Worm (Caenorhabditis elegans) whole organism, midembryonic: ENCODE data around the gene gst-3.
A peak's percentile ranks its signal among the peaks of the same experiment; 100 is the strongest.

Experiments
- T22C8.4 ChIP-seq: fragments of 200-800 bp; sonication (Bioruptor generic); IDR thresholded peaks from 2 replicates; pipeline ENCODE4 v1.3.6; 2022; ENCODE audit warnings: missing genetic modification characterization, missing compliant biosample characterization
- cog-1 ChIP-seq: sonication (generic microtip); optimal IDR thresholded peaks from 2 replicates; lab custom pipeline; 2016; ENCODE audit warnings: missing genetic modification characterization, missing compliant biosample characterization
- flt-1 ChIP-seq: fragments of 200-800 bp; sonication (Bioruptor generic); IDR thresholded peaks from 2 replicates; pipeline ENCODE4 v1.3.6; 2022; ENCODE audit warnings: missing genetic modification characterization, missing compliant biosample characterization
- klf-2 ChIP-seq: fragments of 200-800 bp; sonication (Bioruptor generic); conservative IDR thresholded peaks from 2 replicates; pipeline ENCODE4 v1.3.6; 2022; ENCODE audit warnings: missing genetic modification reagents, missing genetic modification characterization, missing compliant biosample characterization
- med-1 ChIP-seq: sonication (generic microtip); optimal IDR thresholded peaks from 2 replicates; lab custom pipeline; 2017; ENCODE audit warnings: missing genetic modification characterization, mild to moderate bottlenecking, missing compliant biosample characterization, antibody characterized with exemption, missing genetic modification reagents; ENCODE audit not compliant: insufficient read depth
- ref-1 ChIP-seq: fragments of 200-800 bp; sonication (Bioruptor generic); conservative IDR thresholded peaks from 2 replicates; pipeline ENCODE4 v1.3.6; 2022; ENCODE audit warnings: missing genetic modification reagents, missing genetic modification characterization, missing compliant biosample characterization
- tab-1 ChIP-seq: fragments of 200-800 bp; sonication (Bioruptor generic); IDR thresholded peaks from 2 replicates; pipeline ENCODE4 v1.3.6; 2022; ENCODE audit warnings: missing genetic modification characterization, missing compliant biosample characterization
- ztf-23 ChIP-seq: fragments of 200-800 bp; sonication (Bioruptor generic); IDR thresholded peaks from 2 replicates; pipeline ENCODE4 v1.3.6; 2022; ENCODE audit warnings: missing genetic modification reagents, missing genetic modification characterization, missing compliant biosample characterization
- ztf-29 ChIP-seq: fragments of 200-800 bp; sonication (Bioruptor generic); IDR thresholded peaks from 2 replicates; pipeline ENCODE4 v1.3.6; 2022; ENCODE audit warnings: missing genetic modification reagents, missing genetic modification characterization, missing compliant biosample characterization

Gene gst-3

ce11 chrIV:10144487-10144886 lies 4.4 kb upstream of the gst-3 start:
- TF ChIP-seq ztf-29 (GFP tag; lab: Robert Waterston, UW), result no peak
- TF ChIP-seq flt-1 (GFP tag; lab: Robert Waterston, UW), result no peak
- TF ChIP-seq klf-2 (GFP tag; lab: Robert Waterston, UW), result no peak
- TF ChIP-seq cog-1 (tag; lab: Kevin White, UChicago), result no peak
- no peak for TF ChIP-seq T22C8.4 (GFP tag; lab: Robert Waterston, UW)
- no peak for TF ChIP-seq med-1 (GFP tag; lab: Kevin White, UChicago)
- TF ChIP-seq ztf-23 (GFP tag; lab: Robert Waterston, UW), result no peak
- no peak for TF ChIP-seq ref-1 (GFP tag; lab: Robert Waterston, UW)
- TF ChIP-seq tab-1, result no peak

ce11 chrIV:10143640-10144039 lies 3.6 kb upstream of the gst-3 start, which contains the start of gene msp-38:
Gene msp-38 (minus strand): TSS chrIV:10143740.
- TF ChIP-seq cog-1 (tag; lab: Kevin White, UChicago), result no peak

DNA sequence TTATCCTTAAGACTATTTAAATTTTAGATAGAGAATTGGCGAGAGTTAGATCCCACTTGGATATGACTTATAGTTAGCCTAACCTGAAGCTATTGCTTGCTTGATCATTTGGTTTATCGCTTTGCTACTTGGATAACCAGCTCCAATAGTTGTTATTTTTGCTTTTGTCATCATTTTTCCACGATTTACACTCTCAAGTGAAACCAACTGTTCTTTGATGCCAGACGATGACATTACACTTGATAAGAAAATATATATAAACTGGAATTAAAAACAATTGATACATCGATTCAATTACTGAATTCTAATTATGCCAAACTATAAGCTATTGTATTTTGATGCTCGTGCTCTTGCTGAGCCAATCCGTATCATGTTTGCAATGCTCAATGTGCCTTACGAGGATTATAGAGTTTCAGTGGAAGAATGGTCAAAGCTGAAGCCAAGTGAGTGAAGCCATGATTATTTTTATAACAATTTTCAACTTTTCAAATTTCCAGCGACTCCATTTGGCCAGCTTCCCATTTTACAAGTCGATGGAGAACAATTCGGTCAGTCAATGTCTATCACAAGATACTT lies 2.0 kb upstream of the gst-3 start, which contains the start of the genes gst-2, gst-4 and dhs-12:
Gene gst-2 (minus strand): TSS at position 132 of the 576 bp plus-strand sequence.
Gene gst-4 (plus strand): TSS at position 296 of the 576 bp plus-strand sequence.
Gene dhs-12 (plus strand): TSS at position 526 of the 576 bp plus-strand sequence.
- no peak for TF ChIP-seq tab-1

ce11 chrIV:10137804-10138203 lies 2.2 kb downstream of the gst-3 start, which contains the start of gene K08F4.12:
Gene K08F4.12 (plus strand): TSS chrIV:10138104.
- TF ChIP-seq cog-1 (tag; lab: Kevin White, UChicago) (no peak), klf-2 (GFP tag; lab: Robert Waterston, UW) (no peak), ztf-23 (GFP tag; lab: Robert Waterston, UW) (no peak), ztf-29 (GFP tag; lab: Robert Waterston, UW) (no peak), med-1 (GFP tag; lab: Kevin White, UChicago) (no peak), ref-1 (GFP tag; lab: Robert Waterston, UW) (no peak), tab-1 (no peak), flt-1 (GFP tag; lab: Robert Waterston, UW) (no peak)

DNA sequence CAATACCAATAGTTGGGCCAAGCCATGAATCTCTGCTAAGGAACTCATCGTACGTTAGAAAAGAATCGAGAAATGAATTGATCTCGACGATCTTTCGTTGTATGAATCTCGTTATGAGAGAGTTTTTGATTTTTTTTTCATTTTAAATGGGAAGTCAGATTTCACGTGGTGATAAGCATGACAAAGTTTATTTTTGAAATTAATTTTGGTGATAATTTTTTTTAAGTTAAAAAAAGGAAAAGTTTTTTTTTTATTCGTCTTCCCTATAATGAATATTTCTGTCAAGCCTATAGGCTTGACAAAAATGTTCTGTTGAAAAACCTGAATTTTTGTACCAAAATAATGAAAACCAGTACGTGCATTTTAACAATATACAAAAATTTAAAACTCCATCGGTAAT lies 4.2 kb downstream of the gst-3 start, which contains the start of gene K08F4.5:
Gene K08F4.5 (minus strand): TSS at position 101 of the 400 bp plus-strand sequence.
- TF ChIP-seq tab-1, result no peak
- no peak for TF ChIP-seq cog-1 (tag; lab: Kevin White, UChicago)
- TF ChIP-seq med-1 (GFP tag; lab: Kevin White, UChicago), result no peak
- no peak for TF ChIP-seq ztf-29 (GFP tag; lab: Robert Waterston, UW)
- no peak for TF ChIP-seq T22C8.4 (GFP tag; lab: Robert Waterston, UW)
- no peak for TF ChIP-seq ref-1 (GFP tag; lab: Robert Waterston, UW)
- no peak for TF ChIP-seq flt-1 (GFP tag; lab: Robert Waterston, UW)
- no peak for TF ChIP-seq klf-2 (GFP tag; lab: Robert Waterston, UW)
- no peak for TF ChIP-seq ztf-23 (GFP tag; lab: Robert Waterston, UW)

DNA sequence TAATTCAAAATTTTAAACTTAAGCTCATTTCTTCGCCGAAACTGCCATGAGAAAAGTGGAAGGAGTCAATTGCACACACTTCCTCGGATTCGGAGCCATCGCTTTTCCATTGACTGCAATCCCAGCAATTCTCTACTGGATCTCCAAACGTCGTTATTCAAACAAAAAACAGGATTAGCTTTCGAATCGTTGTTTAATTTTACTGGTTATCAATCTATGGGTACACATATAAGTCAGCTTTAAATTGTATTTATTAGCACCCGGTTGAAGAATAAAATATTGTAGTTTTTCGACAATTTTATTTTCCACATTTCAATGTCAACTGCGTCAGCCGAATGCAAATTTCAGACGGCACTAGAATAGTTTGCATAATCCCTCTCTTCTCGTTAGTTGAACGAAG lies 10.1 kb downstream of the gst-3 start, which contains the start of gene glt-3:
Gene glt-3 (plus strand): TSS at position 301 of the 400 bp plus-strand sequence.
- no peak for TF ChIP-seq klf-2 (GFP tag; lab: Robert Waterston, UW)
- TF ChIP-seq ztf-29 (GFP tag; lab: Robert Waterston, UW), result no peak
- no peak for TF ChIP-seq ref-1 (GFP tag; lab: Robert Waterston, UW)
- no peak for TF ChIP-seq cog-1 (tag; lab: Kevin White, UChicago)

ce11 chrIV:10128906-10129386 lies 11.1 kb downstream of the gst-3 start, which contains the start of the genes gtbp-1 and K08F4.3:
Gene gtbp-1 (minus strand): TSS chrIV:10128956.
Gene K08F4.3 (plus strand): TSS chrIV:10129257.
- no peak for TF ChIP-seq klf-2 (GFP tag; lab: Robert Waterston, UW)
- TF ChIP-seq ztf-29 (GFP tag; lab: Robert Waterston, UW), result no peak
- no peak for TF ChIP-seq tab-1
- TF ChIP-seq med-1 (GFP tag; lab: Kevin White, UChicago), result no peak
- TF ChIP-seq cog-1 (tag; lab: Kevin White, UChicago), result no peak
- no peak for TF ChIP-seq T22C8.4 (GFP tag; lab: Robert Waterston, UW)
- TF ChIP-seq ztf-23 (GFP tag; lab: Robert Waterston, UW), result peak; percentile 50; the same call in 1 of the 2 replicates
- no peak for TF ChIP-seq flt-1 (GFP tag; lab: Robert Waterston, UW)
- no peak for TF ChIP-seq ref-1 (GFP tag; lab: Robert Waterston, UW)

- TF ChIP-seq ref-1 (GFP tag; lab: Robert Waterston, UW) (no peak), T22C8.4 (GFP tag; lab: Robert Waterston, UW) (no peak), cog-1 (tag; lab: Kevin White, UChicago) (no peak), klf-2 (GFP tag; lab: Robert Waterston, UW) (no peak), flt-1 (GFP tag; lab: Robert Waterston, UW) (no peak), med-1 (GFP tag; lab: Kevin White, UChicago) (no peak), ztf-23 (GFP tag; lab: Robert Waterston, UW) (no peak), ztf-29 (GFP tag; lab: Robert Waterston, UW) (no peak), tab-1 (no peak)
These were observed 11.6 kb downstream of the gst-3 start for ce11 chrIV:10128446-10128845.

DNA sequence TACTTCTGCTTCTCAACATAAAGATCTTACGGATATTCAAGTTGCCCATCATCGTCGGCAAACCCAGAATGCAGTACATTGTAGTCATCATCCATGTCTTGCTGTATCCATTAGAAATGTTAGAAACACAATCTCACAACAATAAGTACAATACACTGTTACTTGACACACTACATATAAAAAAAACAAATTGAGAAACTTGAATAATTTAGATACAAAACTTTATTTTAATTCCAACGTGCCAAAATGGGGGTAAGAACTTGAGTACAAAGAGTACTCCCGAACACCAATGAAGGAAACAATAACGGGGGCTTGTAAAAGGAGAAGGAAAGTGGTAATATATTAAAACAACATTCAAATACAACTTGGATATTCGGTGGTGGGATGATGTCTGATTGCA lies 13.5 kb downstream of the gst-3 start, which contains the start of gene ctf-18:
Gene ctf-18 (minus strand): TSS at position 101 of the 400 bp plus-strand sequence.
- TF ChIP-seq med-1 (GFP tag; lab: Kevin White, UChicago) (no peak), ref-1 (GFP tag; lab: Robert Waterston, UW) (no peak), T22C8.4 (GFP tag; lab: Robert Waterston, UW) (no peak), ztf-23 (GFP tag; lab: Robert Waterston, UW) (no peak), flt-1 (GFP tag; lab: Robert Waterston, UW) (no peak), cog-1 (tag; lab: Kevin White, UChicago) (no peak), klf-2 (GFP tag; lab: Robert Waterston, UW) (no peak), tab-1 (no peak), ztf-29 (GFP tag; lab: Robert Waterston, UW) (no peak)
